Fruit fly (Drosophila melanogaster) whole organism, embryonic: Measurements from ENCODE around the gene CG2493.

Source experiments
- ATbp ChIP-seq: fragments of 200-800 bp; sonication (Bioruptor generic); optimal IDR thresholded peaks from 2 replicates; lab custom pipeline; 2017; ENCODE audit warnings: missing biosample characterization, mild to moderate bottlenecking, missing genetic modification characterization, missing genetic modification reagents
- CG10366 ChIP-seq: fragments of 200-800 bp; sonication (Bioruptor generic); IDR thresholded peaks from 2 replicates; pipeline ENCODE4 v1.3.6; 2022; ENCODE audit warnings: missing biosample characterization, missing genetic modification characterization
- CG10431 ChIP-seq: fragments of 200-800 bp; sonication (Bioruptor generic); optimal IDR thresholded peaks from 3 replicates; lab custom pipeline; 2018; ENCODE audit warnings: missing biosample characterization, mild to moderate bottlenecking, missing genetic modification characterization
- CG10654 ChIP-seq: fragments of 200-800 bp; sonication (Bioruptor generic); optimal IDR thresholded peaks from 2 replicates; lab custom pipeline; 2016; ENCODE audit warnings: missing biosample characterization, missing genetic modification characterization
- CG11398 ChIP-seq: fragments of 200-800 bp; sonication (Bioruptor generic); optimal IDR thresholded peaks from 2 replicates; lab custom pipeline; 2016; ENCODE audit warnings: missing biosample characterization, missing genetic modification characterization
- CG12155 ChIP-seq: fragments of 200-800 bp; sonication (Bioruptor generic); optimal IDR thresholded peaks from 3 replicates; lab custom pipeline; 2016; ENCODE audit warnings: missing biosample characterization, missing genetic modification characterization
- CG12236 ChIP-seq: fragments of 200-800 bp; sonication (Bioruptor generic); optimal IDR thresholded peaks from 2 replicates; lab custom pipeline; 2016; ENCODE audit warnings: missing biosample characterization, missing genetic modification characterization
- CG12299 ChIP-seq: fragments of 200-800 bp; sonication (Bioruptor generic); optimal IDR thresholded peaks from 2 replicates; lab custom pipeline; 2018; ENCODE audit warnings: missing biosample characterization, mild to moderate bottlenecking, missing genetic modification characterization
- CG2678 ChIP-seq: fragments of 200-800 bp; sonication (Bioruptor generic); optimal IDR thresholded peaks from 3 replicates; lab custom pipeline; 2019; ENCODE audit warnings: missing biosample characterization, mild to moderate bottlenecking, missing genetic modification characterization, moderate library complexity
- CG2875 ChIP-seq: fragments of 200-800 bp; sonication (Bioruptor generic); optimal IDR thresholded peaks from 2 replicates; lab custom pipeline; 2017; ENCODE audit warnings: missing biosample characterization, mild to moderate bottlenecking, missing genetic modification characterization, missing genetic modification reagents
- CG31224 ChIP-seq: fragments of 200-800 bp; sonication (Bioruptor generic); IDR thresholded peaks from 2 replicates; pipeline ENCODE4 v1.3.6; 2022; ENCODE audit warnings: missing biosample characterization, missing genetic modification characterization
- CG32772 ChIP-seq: fragments of 200-800 bp; sonication (Bioruptor generic); IDR thresholded peaks from 2 replicates; pipeline ENCODE4 v1.3.6; 2022; ENCODE audit warnings: missing biosample characterization, missing genetic modification characterization
- CG5953 ChIP-seq: fragments of 200-800 bp; sonication (Bioruptor generic); IDR thresholded peaks from 2 replicates; pipeline ENCODE4 v1.3.6; 2022; ENCODE audit warnings: missing biosample characterization, missing genetic modification characterization
- CG7928 ChIP-seq: fragments of 200-800 bp; sonication (Bioruptor generic); optimal IDR thresholded peaks from 2 replicates; lab custom pipeline; 2017; ENCODE audit warnings: missing biosample characterization, mild to moderate bottlenecking, missing genetic modification characterization
- CG8281 ChIP-seq: fragments of 200-800 bp; sonication (Bioruptor generic); optimal IDR thresholded peaks from 2 replicates; lab custom pipeline; 2018; ENCODE audit warnings: missing biosample characterization, mild to moderate bottlenecking, missing genetic modification characterization, moderate library complexity
- CG8765 ChIP-seq: fragments of 200-800 bp; sonication (Bioruptor generic); IDR thresholded peaks from 2 replicates; pipeline ENCODE4 v1.3.6; 2022; ENCODE audit warnings: missing biosample characterization, missing genetic modification characterization
- D19B ChIP-seq: fragments of 200-800 bp; sonication (Bioruptor generic); optimal IDR thresholded peaks from 2 replicates; lab custom pipeline; 2017; ENCODE audit warnings: missing biosample characterization, mild to moderate bottlenecking, missing genetic modification characterization
- Dbx ChIP-seq: fragments of 200-800 bp; sonication (Bioruptor generic); IDR thresholded peaks from 3 replicates; pipeline ENCODE4 v1.3.6; 2022; ENCODE audit warnings: missing biosample characterization, missing genetic modification characterization
- E2f2 ChIP-seq: fragments of 200-800 bp; sonication (Bioruptor generic); IDR thresholded peaks from 2 replicates; pipeline ENCODE4 v1.3.6; 2022; ENCODE audit warnings: missing biosample characterization, missing genetic modification characterization
- Elba2 ChIP-seq: fragments of 200-800 bp; sonication (Bioruptor generic); optimal IDR thresholded peaks from 3 replicates; lab custom pipeline; 2016; ENCODE audit warnings: missing biosample characterization, missing genetic modification characterization
- Ets65A ChIP-seq: fragments of 200-800 bp; sonication (Bioruptor generic); peaks from one replicate; lab custom pipeline; 2016; ENCODE audit warnings: missing biosample characterization, missing genetic modification characterization
- Ets97D ChIP-seq: fragments of 200-800 bp; sonication (Bioruptor generic); optimal IDR thresholded peaks from 3 replicates; lab custom pipeline; 2016; ENCODE audit warnings: missing biosample characterization, missing genetic modification characterization
- GATAe ChIP-seq: fragments of 200-800 bp; sonication (Bioruptor generic); conservative IDR thresholded peaks from 2 replicates; pipeline ENCODE4 v1.3.6; 2022; ENCODE audit warnings: missing biosample characterization, missing genetic modification characterization
- HHEX ChIP-seq: fragments of 200-800 bp; sonication (Bioruptor generic); optimal IDR thresholded peaks from 3 replicates; lab custom pipeline; 2017; ENCODE audit warnings: missing biosample characterization, mild to moderate bottlenecking, missing genetic modification characterization, missing genetic modification reagents
- NfI ChIP-seq: fragments of 200-800 bp; sonication (Bioruptor generic); optimal IDR thresholded peaks from 3 replicates; lab custom pipeline; 2018; ENCODE audit warnings: missing biosample characterization, mild to moderate bottlenecking, missing genetic modification characterization, moderate library complexity
- Sox100B ChIP-seq: fragments of 200-800 bp; sonication (Bioruptor generic); optimal IDR thresholded peaks from 3 replicates; lab custom pipeline; 2018; ENCODE audit warnings: missing biosample characterization, mild to moderate bottlenecking, missing genetic modification characterization
- ap ChIP-seq: fragments of 200-800 bp; sonication (Bioruptor generic); IDR thresholded peaks from 2 replicates; pipeline ENCODE4 v1.3.6; 2022; ENCODE audit warnings: missing biosample characterization, missing genetic modification characterization
- ase ChIP-seq: fragments of 200-800 bp; sonication (Bioruptor generic); IDR thresholded peaks from 3 replicates; pipeline ENCODE4 v1.3.6; 2022; ENCODE audit warnings: missing biosample characterization, missing genetic modification characterization
- cato ChIP-seq: fragments of 200-800 bp; sonication (Bioruptor generic); optimal IDR thresholded peaks from 2 replicates; lab custom pipeline; 2016; ENCODE audit warnings: missing biosample characterization, missing genetic modification characterization, borderline replicate concordance
- cg ChIP-seq: fragments of 200-800 bp; sonication (Bioruptor generic); optimal IDR thresholded peaks from 3 replicates; lab custom pipeline; 2019; ENCODE audit warnings: missing biosample characterization, mild to moderate bottlenecking, missing genetic modification characterization, moderate library complexity
- crc ChIP-seq: fragments of 200-800 bp; sonication (Bioruptor generic); optimal IDR thresholded peaks from 2 replicates; lab custom pipeline; 2016; ENCODE audit warnings: missing biosample characterization, missing genetic modification characterization
- ewg ChIP-seq: fragments of 200-800 bp; sonication (Bioruptor generic); optimal IDR thresholded peaks from 3 replicates; lab custom pipeline; 2017; ENCODE audit warnings: mild to moderate bottlenecking, missing biosample characterization, missing genetic modification reagents, missing genetic modification characterization
- grau ChIP-seq: fragments of 200-800 bp; optimal IDR thresholded peaks from 3 replicates; lab custom pipeline; 2019; ENCODE audit warnings: missing biosample characterization, mild to moderate bottlenecking, missing genetic modification characterization, moderate library complexity
- hbn ChIP-seq: fragments of 200-800 bp; sonication (Bioruptor generic); IDR thresholded peaks from 2 replicates; pipeline ENCODE4 v1.3.6; 2022; ENCODE audit warnings: missing biosample characterization, missing genetic modification characterization; ENCODE audit not compliant: partially characterized antibody
- hth ChIP-seq: fragments of >200 bp; optimal IDR thresholded peaks from 2 replicates; lab custom pipeline; 2017; ENCODE audit warnings: inconsistent platforms
- ind ChIP-seq: fragments of 200-800 bp; sonication (Bioruptor generic); optimal IDR thresholded peaks from 3 replicates; lab custom pipeline; 2016; ENCODE audit warnings: missing biosample characterization, missing genetic modification characterization
- kay ChIP-seq: fragments of 200-800 bp; sonication (Bioruptor generic); optimal IDR thresholded peaks from 2 replicates; lab custom pipeline; 2016; ENCODE audit warnings: missing biosample characterization, missing genetic modification characterization
- lbe ChIP-seq: fragments of 200-800 bp; sonication (Bioruptor generic); optimal IDR thresholded peaks from 2 replicates; lab custom pipeline; 2016; ENCODE audit warnings: missing biosample characterization, mild to moderate bottlenecking, missing genetic modification characterization
- nmo ChIP-seq: fragments of 200-800 bp; sonication (Bioruptor generic); optimal IDR thresholded peaks from 2 replicates; lab custom pipeline; 2018; ENCODE audit warnings: missing biosample characterization, mild to moderate bottlenecking, missing genetic modification characterization, moderate library complexity
- nom ChIP-seq: fragments of 200-800 bp; sonication (Bioruptor generic); optimal IDR thresholded peaks from 2 replicates; lab custom pipeline; 2017; ENCODE audit warnings: missing biosample characterization, missing genetic modification characterization, mild to moderate bottlenecking, moderate library complexity, missing genetic modification reagents
- pros ChIP-seq: fragments of 200-800 bp; sonication (Bioruptor generic); optimal IDR thresholded peaks from 3 replicates; lab custom pipeline; 2019; ENCODE audit warnings: missing biosample characterization, mild to moderate bottlenecking, missing genetic modification characterization, moderate library complexity
- rib ChIP-seq: fragments of 200-800 bp; sonication (Bioruptor generic); IDR thresholded peaks from 2 replicates; pipeline ENCODE4 v1.3.6; 2022; ENCODE audit warnings: missing biosample characterization, missing genetic modification characterization
- ro ChIP-seq: fragments of 200-800 bp; sonication (Bioruptor generic); IDR thresholded peaks from 2 replicates; pipeline ENCODE4 v1.3.6; 2022; ENCODE audit warnings: missing biosample characterization, missing genetic modification characterization
- sc ChIP-seq, 3 experiments: fragments of >200 bp in 2 of 3; fragments of 200-800 bp in 1 of 3; sonication (Bioruptor generic) in 1 of 3; optimal IDR thresholded peaks; 2 replicates in 2 of 3; 3 replicates in 1 of 3; lab custom pipeline; 2017; ENCODE audit warnings: mild to moderate bottlenecking in 1 of 3, missing biosample characterization in 1 of 3, missing genetic modification characterization in 1 of 3, missing genetic modification reagents in 1 of 3
- so ChIP-seq: fragments of 200-800 bp; sonication (Bioruptor generic); IDR thresholded peaks from 3 replicates; pipeline ENCODE4 v1.3.6; 2022; ENCODE audit warnings: missing biosample characterization, missing genetic modification characterization
- sqz ChIP-seq: fragments of 200-800 bp; sonication (Bioruptor generic); optimal IDR thresholded peaks from 3 replicates; lab custom pipeline; 2018; ENCODE audit warnings: missing biosample characterization, mild to moderate bottlenecking, missing genetic modification characterization
- stwl ChIP-seq: fragments of 200-800 bp; sonication (Bioruptor generic); optimal IDR thresholded peaks from 3 replicates; lab custom pipeline; 2018; ENCODE audit warnings: missing biosample characterization, mild to moderate bottlenecking, missing genetic modification characterization, moderate library complexity
- twi ChIP-seq: fragments of 200-800 bp; optimal IDR thresholded peaks from 2 replicates; lab custom pipeline; 2019; ENCODE audit warnings: missing biosample characterization, mild to moderate bottlenecking, missing genetic modification characterization, moderate library complexity
- vfl ChIP-seq: fragments of 200-800 bp; sonication (Bioruptor generic); optimal IDR thresholded peaks from 2 replicates; lab custom pipeline; 2016; ENCODE audit warnings: missing biosample characterization, missing genetic modification characterization
- z ChIP-seq: fragments of 200-800 bp; sonication (Bioruptor generic); IDR thresholded peaks from 3 replicates; pipeline ENCODE4 v1.3.6; 2022; ENCODE audit warnings: missing biosample characterization, missing genetic modification characterization
- zen ChIP-seq: fragments of 200-800 bp; sonication (Bioruptor generic); optimal IDR thresholded peaks from 3 replicates; lab custom pipeline; 2018; ENCODE audit warnings: missing biosample characterization, mild to moderate bottlenecking, missing genetic modification characterization, moderate library complexity
- zf30C ChIP-seq: fragments of 200-800 bp; sonication (Bioruptor generic); optimal IDR thresholded peaks from 3 replicates; lab custom pipeline; 2018; ENCODE audit warnings: missing biosample characterization, mild to moderate bottlenecking, missing genetic modification characterization

CG2493 gene

dm6 chr2L:20464385-20464784 lies 1.1 kb upstream of the CG2493 start (continued):
- TF ChIP-seq pros (GFP tag; lab: Kevin White, UChicago) (no peak), hbn (no peak), ap (GFP tag; lab: Robert Waterston, UW) (no peak), Sox100B (peak; percentile 10), HHEX (GFP tag; lab: Kevin White, UChicago) (peak; percentile 15), CG12299 (tag; lab: Kevin White, UChicago) (no peak), CG7928 (GFP tag; lab: Kevin White, UChicago) (no peak), CG2875 (GFP tag; lab: Kevin White, UChicago) (no peak), nom (GFP tag; lab: Kevin White, UChicago) (no peak), cato (GFP tag; lab: Kevin White, UChicago) (no peak), z (GFP tag; lab: Robert Waterston, UW) (no peak), grau (tag; lab: Kevin White, UChicago) (peak; percentile 41), CG32772 (GFP tag; lab: Robert Waterston, UW) (0 out of 2 replicates have a peak, but pooled peaks have one; percentile 5), zen (tag; lab: Kevin White, UChicago) (peak; percentile 58), sc (optimal IDR thresholded peaks at IDR 0.05; lab: Kevin White, UChicago) (no peak), sc (GFP tag; optimal IDR thresholded peaks at IDR 0.05; lab: Kevin White, UChicago) (peak; percentile 18), NfI (GFP tag; lab: Kevin White, UChicago) (peak; percentile 59), twi (peak; percentile 13), CG11398 (GFP tag; lab: Kevin White, UChicago) (no peak), ATbp (GFP tag; lab: Kevin White, UChicago) (peak; percentile 6), crc (GFP tag; lab: Kevin White, UChicago) (no peak), CG10654 (GFP tag; lab: Kevin White, UChicago) (no peak), rib (GFP tag; lab: Robert Waterston, UW) (no peak), ind (GFP tag; lab: Kevin White, UChicago) (no peak), CG10431 (GFP tag; lab: Kevin White, UChicago) (peak; percentile 10), CG8281 (tag; lab: Kevin White, UChicago) (no peak), ro (GFP tag; lab: Robert Waterston, UW) (no peak), CG12155 (GFP tag; lab: Kevin White, UChicago) (no peak), hth (lab: Kevin White, UChicago) (no peak), CG8765 (GFP tag; lab: Robert Waterston, UW) (no peak), GATAe (GFP tag; lab: Robert Waterston, UW) (no peak), CG2678 (tag; lab: Kevin White, UChicago) (peak; percentile 30), Dbx (no peak), so (no peak), ase (GFP tag; lab: Robert Waterston, UW) (no peak), CG10366 (GFP tag; lab: Robert Waterston, UW) (no peak), stwl (tag; lab: Kevin White, UChicago) (peak; percentile 76), ewg (GFP tag; lab: Kevin White, UChicago) (peak; percentile 34), CG5953 (no peak), D19B (no peak), lbe (GFP tag; lab: Kevin White, UChicago) (no peak), CG12236 (GFP tag; lab: Kevin White, UChicago) (no peak), vfl (no peak), nmo (GFP tag; lab: Kevin White, UChicago) (peak; percentile 21), sqz (no peak), Ets97D (GFP tag; lab: Kevin White, UChicago) (no peak), Ets65A (GFP tag; lab: Kevin White, UChicago) (peak; percentile 69), Elba2 (GFP tag; lab: Kevin White, UChicago) (no peak), kay (GFP tag; lab: Kevin White, UChicago) (no peak), cg (GFP tag; lab: Kevin White, UChicago) (no peak), E2f2 (GFP tag; lab: Robert Waterston, UW) (peak; percentile 61), zf30C (GFP tag; lab: Kevin White, UChicago) (no peak), CG31224 (GFP tag; lab: Robert Waterston, UW) (no peak)
